Worm (Caenorhabditis elegans): ENCODE data around the gene W02A2.12.

W02A2.12 gene

ce11 chrIV:13356005-13356404, 7.4 kb upstream of the W02A2.12 start:
- TF ChIP-seq ceh-31 (tag; optimal IDR thresholded peaks at IDR 0.05), result no peak
- no peak for TF ChIP-seq hlh-8 (tag; optimal IDR thresholded peaks at IDR 0.05)
- TF ChIP-seq ceh-6 (GFP tag; optimal IDR thresholded peaks at IDR 0.05), result no peak
- TF ChIP-seq syd-9 (tag; optimal IDR thresholded peaks at IDR 0.05), result no peak
- TF ChIP-seq gmeb-2 (tag; optimal IDR thresholded peaks at IDR 0.05), result no peak

DNA sequence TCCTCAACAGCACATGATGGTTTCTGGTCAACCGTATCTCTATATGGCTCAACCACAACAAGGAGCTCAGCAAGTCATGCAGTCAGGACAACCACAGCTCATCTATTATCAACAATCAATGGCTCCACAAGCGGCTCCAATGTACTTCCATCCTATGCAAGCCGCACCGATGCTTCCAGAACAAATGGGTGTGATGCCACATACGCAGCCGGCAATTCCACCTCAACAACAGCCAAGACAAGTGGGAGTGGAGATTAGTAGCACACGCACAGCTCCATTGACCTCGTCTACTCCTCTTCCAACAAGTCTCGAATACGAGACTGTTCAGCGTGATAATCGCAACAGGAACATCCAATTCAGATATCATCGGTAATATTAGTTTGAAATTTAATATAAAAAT, 5.4 kb upstream of the W02A2.12 start:
- TF ChIP-seq ztf-16 (tag; optimal IDR thresholded peaks at IDR 0.05) (no peak), npax-4 (tag; optimal IDR thresholded peaks at IDR 0.05) (no peak), C08G9.2 (tag; optimal IDR thresholded peaks at IDR 0.05) (no peak), pqm-1 (tag; optimal IDR thresholded peaks at IDR 0.05) (no peak), T23F11.4 (GFP tag; optimal IDR thresholded peaks at IDR 0.05) (no peak), pag-3 (tag; optimal IDR thresholded peaks at IDR 0.05; ENCODE audit: borderline replicate concordance) (no peak), tbx-2 (tag; optimal IDR thresholded peaks at IDR 0.05) (no peak), fkh-10 (GFP tag; optimal IDR thresholded peaks at IDR 0.05) (no peak), eyg-1 (tag; optimal IDR thresholded peaks at IDR 0.05) (no peak)

DNA sequence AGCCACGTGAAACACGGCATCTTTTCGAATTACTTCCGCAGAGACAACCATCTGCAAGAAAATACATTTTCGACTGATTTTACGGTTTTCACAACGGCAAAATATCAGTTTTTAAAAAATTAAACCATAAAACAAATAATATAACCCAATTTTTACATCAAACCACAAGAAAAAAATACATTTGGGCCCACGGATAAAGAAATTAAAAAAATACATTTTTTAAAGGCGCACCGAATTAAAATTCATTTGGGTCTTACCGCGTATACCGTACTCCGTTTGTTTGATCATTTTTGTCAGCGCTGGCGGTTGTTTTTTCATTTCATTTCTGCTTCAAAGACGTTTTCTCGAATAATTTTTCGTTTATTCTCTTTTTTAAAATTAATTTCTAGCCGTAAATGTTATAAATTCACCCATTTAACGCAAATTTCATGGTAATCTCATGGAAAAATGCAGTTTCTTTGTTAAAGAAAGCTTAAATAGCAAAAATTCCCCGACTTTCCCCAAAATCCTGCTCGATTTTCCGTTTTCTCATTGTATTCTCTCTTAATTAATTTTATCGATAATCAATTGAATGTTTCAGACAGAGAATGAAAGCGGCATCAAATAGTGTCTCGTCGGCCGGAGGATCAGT, 4.6 kb upstream of the W02A2.12 start, which contains the start of the genes rec-8 and mex-5:
TSS of gene rec-8 (minus strand) at position 51 of the 631 bp plus-strand sequence.
TSS of gene mex-5 (plus strand) at position 581 of the 631 bp plus-strand sequence.
- TF ChIP-seq sox-2 (GFP tag; IDR thresholded peaks at IDR 0.05), result no peak
- TF ChIP-seq zip-5 (tag; optimal IDR thresholded peaks at IDR 0.05), result no peak

DNA sequence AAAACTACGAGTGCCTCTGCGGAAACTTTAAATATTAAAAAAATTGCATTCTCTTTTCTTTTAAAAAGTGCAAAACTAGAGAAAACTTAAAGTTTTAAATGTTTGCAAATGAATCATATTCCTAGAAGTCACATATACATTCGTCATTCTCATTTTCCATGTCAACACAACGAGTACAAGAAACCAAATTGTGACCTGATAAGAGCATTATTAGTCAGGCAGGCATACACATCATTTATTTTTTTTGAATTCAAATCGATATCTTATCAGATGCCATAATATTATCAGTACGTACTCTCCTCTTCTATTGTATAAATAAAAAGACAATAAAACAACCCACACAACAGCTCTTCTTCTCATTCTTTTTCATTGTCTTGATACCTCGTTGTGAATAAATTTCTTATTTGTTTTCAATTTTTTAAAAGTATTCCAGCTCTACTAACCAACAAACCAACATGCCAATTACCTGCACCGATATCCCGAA, 1.4 kb downstream of the W02A2.12 start, which contains the start of gene W02A2.9:
TSS of gene W02A2.9 (plus strand) at position 434 of the 484 bp plus-strand sequence.
- TF ChIP-seq ama-1 (optimal IDR thresholded peaks at IDR 0.05) (no peak), npax-4 (tag; optimal IDR thresholded peaks at IDR 0.05) (no peak), Y22D7AL.16 (tag; optimal IDR thresholded peaks at IDR 0.05) (no peak), elt-2 (tag; optimal IDR thresholded peaks at IDR 0.05) (peak; percentile 95)

DNA sequence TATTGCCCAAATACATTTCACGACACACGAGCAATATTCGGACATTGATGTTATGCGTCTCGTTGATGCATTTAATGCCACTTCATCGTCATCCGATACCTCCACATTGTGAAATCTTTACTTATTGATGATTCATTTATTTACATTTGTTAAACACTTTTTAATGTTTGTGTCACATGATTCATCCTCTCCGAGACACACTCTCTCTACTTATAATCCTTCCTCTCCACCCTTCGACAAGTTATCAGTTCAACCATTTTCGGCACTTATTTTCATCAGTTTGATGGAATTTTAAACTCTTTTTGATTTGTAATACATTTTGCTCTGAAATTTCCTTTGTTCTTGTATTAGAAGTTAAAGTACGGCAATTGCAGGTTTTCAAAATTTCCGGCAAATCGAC, 2.6 kb downstream of the W02A2.12 start:
- TF ChIP-seq pag-3 (tag; optimal IDR thresholded peaks at IDR 0.05; ENCODE audit: borderline replicate concordance), result no peak
- TF ChIP-seq gmeb-2 (tag; optimal IDR thresholded peaks at IDR 0.05), result no peak
- TF ChIP-seq hlh-13 (GFP tag; optimal IDR thresholded peaks at IDR 0.05), result no peak

DNA sequence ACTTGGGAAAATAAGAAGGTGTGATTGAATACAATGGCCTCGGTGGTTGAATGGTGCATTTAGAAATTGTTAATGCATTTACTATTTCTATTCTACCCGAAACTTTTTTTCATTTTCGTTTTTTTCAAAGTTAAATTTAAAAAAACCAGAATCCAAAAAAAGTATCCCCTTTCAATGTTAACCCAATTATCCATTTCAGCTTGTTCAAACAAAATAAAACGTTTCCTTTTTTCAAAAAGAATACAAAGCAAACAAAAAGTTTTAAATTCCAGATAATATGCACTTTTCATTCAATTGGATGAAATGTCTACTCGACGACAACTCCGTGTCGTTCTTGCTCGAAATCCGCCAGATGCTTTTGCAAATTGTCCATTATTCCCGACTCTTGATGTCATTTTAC, 6.1 kb downstream of the W02A2.12 start, which contains the start of gene W02A2.5:
TSS of gene W02A2.5 (plus strand) at position 301 of the 400 bp plus-strand sequence.
- no peak for TF ChIP-seq dve-1 (tag; optimal IDR thresholded peaks at IDR 0.05)
- TF ChIP-seq unc-42 (tag; optimal IDR thresholded peaks at IDR 0.05), result no peak
- no peak for TF ChIP-seq K02D7.2 (tag; optimal IDR thresholded peaks at IDR 0.05)
- TF ChIP-seq lin-11 (tag; optimal IDR thresholded peaks at IDR 0.05), result no peak
- no peak for TF ChIP-seq ceh-9 (tag; optimal IDR thresholded peaks at IDR 0.05)
- no peak for TF ChIP-seq lim-6 (tag; optimal IDR thresholded peaks at IDR 0.05)
- no peak for TF ChIP-seq Y22D7AL.16 (tag; optimal IDR thresholded peaks at IDR 0.05)
- TF ChIP-seq elt-4 (tag; optimal IDR thresholded peaks at IDR 0.05), result no peak
- no peak for TF ChIP-seq ttx-3 (tag; optimal IDR thresholded peaks at IDR 0.05)
- no peak for TF ChIP-seq hlh-13 (GFP tag; optimal IDR thresholded peaks at IDR 0.05)
- no peak for TF ChIP-seq C08G9.2 (tag; optimal IDR thresholded peaks at IDR 0.05)
- no peak for TF ChIP-seq rnt-1 (tag; optimal IDR thresholded peaks at IDR 0.05)
- no peak for TF ChIP-seq ref-2 (tag; optimal IDR thresholded peaks at IDR 0.05)
- TF ChIP-seq sdc-2 (tag; optimal IDR thresholded peaks at IDR 0.05), result no peak
